Fruit fly (Drosophila melanogaster): Measurements from ENCODE around the gene nub.

The nub gene

DNA sequence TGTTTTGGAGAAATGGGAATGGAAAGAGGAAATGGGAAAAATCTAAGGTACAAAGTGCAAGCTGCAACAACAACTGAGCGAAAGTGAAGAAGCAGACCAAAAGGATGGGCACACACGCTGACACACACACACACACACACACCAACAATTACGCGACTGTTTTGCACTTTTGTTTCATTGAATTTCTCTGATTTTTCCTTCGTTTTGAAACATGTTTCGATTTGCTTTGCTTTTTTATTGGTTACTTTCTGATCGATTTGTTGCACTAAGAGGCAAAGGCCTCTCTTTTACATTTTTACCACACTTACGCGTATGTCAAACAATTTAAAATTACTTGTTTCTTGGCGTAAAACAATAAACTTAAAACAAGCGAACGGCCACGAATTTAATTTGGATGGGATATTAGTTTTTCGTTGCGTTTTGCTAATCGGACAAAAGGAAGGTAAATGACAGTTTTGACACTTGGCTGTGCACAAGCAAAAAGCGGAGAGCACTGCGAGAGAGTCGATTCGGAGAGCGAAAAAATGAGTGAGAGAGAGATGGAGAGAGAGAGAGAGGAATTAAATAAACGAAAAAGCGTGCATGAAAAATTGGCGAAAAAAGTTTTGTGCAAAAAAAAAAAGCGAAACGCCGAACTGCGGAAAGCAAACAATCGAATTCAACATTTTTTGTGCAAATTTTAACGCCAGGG, 41.9 kb upstream of the nub start:
- TF ChIP-seq CG12768 (GFP tag; optimal IDR thresholded peaks at IDR 0.05) = peak; percentile 26
- TF ChIP-seq Hr96 (GFP tag; optimal IDR thresholded peaks at IDR 0.05) = no peak

DNA sequence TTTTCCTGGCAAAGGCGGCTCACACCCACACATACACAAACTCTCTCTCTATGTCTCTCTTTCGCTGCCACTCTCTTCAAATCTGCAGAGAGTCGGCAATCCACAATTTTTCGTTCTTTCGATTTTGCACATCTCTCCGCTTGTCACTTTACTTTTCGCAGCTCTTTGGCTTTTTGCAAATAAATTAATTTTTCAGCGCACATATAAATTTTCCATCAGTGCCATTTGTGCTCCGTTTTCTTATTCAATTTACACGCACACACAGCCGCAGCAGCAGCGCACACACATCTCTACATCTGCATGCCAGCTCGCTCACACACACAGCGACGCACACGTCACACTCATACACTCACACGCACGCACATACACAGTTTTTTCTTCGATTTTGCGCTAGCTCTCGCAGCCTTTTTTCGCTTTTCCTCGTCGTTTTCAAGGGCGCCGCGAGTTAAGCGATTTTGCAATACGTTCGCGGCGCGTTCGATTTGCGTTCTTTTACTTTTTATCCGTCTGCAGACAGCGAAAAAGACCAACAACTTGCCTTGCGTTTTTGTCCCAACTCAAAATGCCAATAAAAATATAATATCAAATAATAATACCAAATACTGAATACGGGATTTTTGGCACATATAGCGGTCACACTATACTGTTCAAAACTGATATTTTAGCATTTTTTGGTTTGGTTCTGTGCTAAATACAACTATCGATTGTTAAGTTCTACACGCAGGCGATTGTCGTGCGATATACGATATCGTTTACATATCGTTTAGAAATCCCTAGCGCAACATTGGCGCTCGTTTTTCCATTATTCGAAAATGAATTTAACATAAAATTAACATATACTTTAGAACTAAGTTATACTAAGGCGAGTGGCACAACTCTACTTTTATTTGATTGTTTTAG, 41.1 kb upstream of the nub start, which contains the start of gene bun:
bun (minus strand) TSS at position 569 of the 900 bp plus-strand sequence.
- TF ChIP-seq CG12768 (GFP tag; optimal IDR thresholded peaks at IDR 0.05) (no peak), Crg-1 (GFP tag; optimal IDR thresholded peaks at IDR 0.05) (no peak), CG7045 (GFP tag; optimal IDR thresholded peaks at IDR 0.05) (no peak), CG11617 (GFP tag; optimal IDR thresholded peaks at IDR 0.05) (no peak), cnc (optimal IDR thresholded peaks at IDR 0.05) (no peak), cic (GFP tag; optimal IDR thresholded peaks at IDR 0.05) (no peak), toe (GFP tag; optimal IDR thresholded peaks at IDR 0.05) (no peak), tj (GFP tag; optimal IDR thresholded peaks at IDR 0.05) (peak; percentile 11), pad (GFP tag; optimal IDR thresholded peaks at IDR 0.05) (no peak), CG5204 (GFP tag; optimal IDR thresholded peaks at IDR 0.05) (no peak), CG7101 (tag; optimal IDR thresholded peaks at IDR 0.05) (no peak), Hr96 (GFP tag; optimal IDR thresholded peaks at IDR 0.05) (no peak), kay (GFP tag; ENCODE audit: borderline replicate concordance) (peak; percentile 69), CG33017 (tag; optimal IDR thresholded peaks at IDR 0.05) (peak; percentile 8), Clk (GFP tag; optimal IDR thresholded peaks at IDR 0.05) (no peak), CG1620 (GFP tag; optimal IDR thresholded peaks at IDR 0.05) (peak; percentile 17), ovo (GFP tag; optimal IDR thresholded peaks at IDR 0.05) (no peak), Mnt (GFP tag; optimal IDR thresholded peaks at IDR 0.05) (peak; percentile 34), bab1 (GFP tag; optimal IDR thresholded peaks at IDR 0.05) (peak; percentile 37), CG14711 (tag; optimal IDR thresholded peaks at IDR 0.05) (no peak)

- TF ChIP-seq CG7045 (GFP tag; optimal IDR thresholded peaks at IDR 0.05) = no peak
- no peak for TF ChIP-seq kay (GFP tag; ENCODE audit: borderline replicate concordance)
- no peak for TF ChIP-seq CG11617 (GFP tag; optimal IDR thresholded peaks at IDR 0.05)
- TF ChIP-seq pad (GFP tag; optimal IDR thresholded peaks at IDR 0.05) = no peak
- no peak for TF ChIP-seq CG14711 (tag; optimal IDR thresholded peaks at IDR 0.05)
These were observed 40.5 kb upstream of the nub start for dm6 chr2L:12546966-12547365.

DNA sequence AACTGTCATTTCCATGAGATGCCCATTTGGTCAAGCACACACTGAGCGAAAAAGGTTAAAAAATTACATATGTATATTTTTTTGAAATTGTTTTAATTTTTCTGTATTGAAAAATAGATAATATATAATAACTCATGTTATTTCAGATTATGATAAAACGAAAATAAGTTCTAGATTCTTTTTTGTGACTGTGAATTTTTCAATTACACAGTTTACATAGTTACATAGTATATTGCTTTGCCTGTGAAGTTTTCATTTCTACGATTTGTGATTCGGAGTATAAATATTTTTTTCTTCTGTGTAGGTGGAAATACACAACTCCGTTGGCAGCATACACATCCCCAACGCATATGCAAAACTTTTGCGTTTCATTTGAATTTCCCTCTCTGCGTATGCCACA, 39.1 kb upstream of the nub start:
- TF ChIP-seq CG7101 (tag; optimal IDR thresholded peaks at IDR 0.05) (no peak), CG33017 (tag; optimal IDR thresholded peaks at IDR 0.05) (no peak), toe (GFP tag; optimal IDR thresholded peaks at IDR 0.05) (no peak), kay (GFP tag; ENCODE audit: borderline replicate concordance) (no peak), ovo (GFP tag; optimal IDR thresholded peaks at IDR 0.05) (no peak), cnc (optimal IDR thresholded peaks at IDR 0.05) (no peak), Hr96 (GFP tag; optimal IDR thresholded peaks at IDR 0.05) (no peak), Crg-1 (GFP tag; optimal IDR thresholded peaks at IDR 0.05) (no peak), CG1620 (GFP tag; optimal IDR thresholded peaks at IDR 0.05) (no peak), Clk (GFP tag; optimal IDR thresholded peaks at IDR 0.05) (no peak), tj (GFP tag; optimal IDR thresholded peaks at IDR 0.05) (no peak), cic (GFP tag; optimal IDR thresholded peaks at IDR 0.05) (no peak)

DNA sequence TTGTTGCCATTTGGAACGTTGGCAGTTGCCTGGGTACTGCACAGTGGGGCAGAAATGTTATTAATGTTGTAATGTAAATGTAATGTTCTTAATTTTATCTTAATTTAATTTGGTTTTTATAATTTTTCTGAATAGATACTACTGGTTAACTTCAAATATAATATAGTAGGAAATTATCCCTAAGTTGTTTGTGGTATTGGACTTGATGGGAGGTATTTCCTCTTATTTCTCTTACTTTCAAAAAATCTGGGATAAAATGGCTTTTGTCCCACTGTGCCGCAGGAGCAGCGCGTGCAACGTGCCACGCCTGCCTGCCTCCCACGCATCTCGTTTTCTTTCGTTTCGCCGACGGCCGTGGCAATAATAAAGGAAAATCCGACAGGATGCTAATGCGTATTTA, 38.5 kb upstream of the nub start:
- TF ChIP-seq pad (GFP tag; optimal IDR thresholded peaks at IDR 0.05) (no peak), Mnt (GFP tag; optimal IDR thresholded peaks at IDR 0.05) (no peak), Clk (GFP tag; optimal IDR thresholded peaks at IDR 0.05) (no peak), CG12768 (GFP tag; optimal IDR thresholded peaks at IDR 0.05) (no peak), ovo (GFP tag; optimal IDR thresholded peaks at IDR 0.05) (no peak), kay (GFP tag; ENCODE audit: borderline replicate concordance) (no peak), CG14711 (tag; optimal IDR thresholded peaks at IDR 0.05) (no peak), CG1620 (GFP tag; optimal IDR thresholded peaks at IDR 0.05) (no peak), tj (GFP tag; optimal IDR thresholded peaks at IDR 0.05) (no peak)

- TF ChIP-seq CG11617 (GFP tag; optimal IDR thresholded peaks at IDR 0.05) (no peak), toe (GFP tag; optimal IDR thresholded peaks at IDR 0.05) (no peak), Clk (GFP tag; optimal IDR thresholded peaks at IDR 0.05) (no peak), kay (GFP tag; ENCODE audit: borderline replicate concordance) (no peak), CG7045 (GFP tag; optimal IDR thresholded peaks at IDR 0.05) (no peak), ovo (GFP tag; optimal IDR thresholded peaks at IDR 0.05) (no peak), CG33017 (tag; optimal IDR thresholded peaks at IDR 0.05) (no peak), cic (GFP tag; optimal IDR thresholded peaks at IDR 0.05) (no peak), bab1 (GFP tag; optimal IDR thresholded peaks at IDR 0.05) (no peak), CG12768 (GFP tag; optimal IDR thresholded peaks at IDR 0.05) (no peak), CG7101 (tag; optimal IDR thresholded peaks at IDR 0.05) (no peak), pad (GFP tag; optimal IDR thresholded peaks at IDR 0.05) (no peak), tj (GFP tag; optimal IDR thresholded peaks at IDR 0.05) (no peak), CG14711 (tag; optimal IDR thresholded peaks at IDR 0.05) (no peak), CG1620 (GFP tag; optimal IDR thresholded peaks at IDR 0.05) (no peak), cnc (optimal IDR thresholded peaks at IDR 0.05) (no peak), Hr96 (GFP tag; optimal IDR thresholded peaks at IDR 0.05) (no peak)
These were observed 20.3 kb upstream of the nub start for dm6 chr2L:12566886-12567666.

All from whole organism, adult.